Worm (Caenorhabditis elegans) whole organism, dauer: ENCODE results near the gene scb-1.
"Not testable (repeated sequence)": the region's sequence is repeated elsewhere in the genome, so short reads cannot be mapped to it uniquely, and the experiment has no call there.

Experiments
- unc-62 ChIP-seq: sonication (generic microtip); optimal IDR thresholded peaks from 2 replicates; lab custom pipeline; 2017; ENCODE audit warnings: missing biosample characterization, missing genetic modification reagents, missing genetic modification characterization

The scb-1 gene

ce11 chrV:11133516-11133915 is 14.0 kb upstream of the scb-1 start:
- no peak for TF ChIP-seq unc-62 (GFP tag; lab: Kevin White, UChicago)

ce11 chrV:11131801-11132200 is 12.3 kb upstream of the scb-1 start:
- TF ChIP-seq unc-62 (GFP tag; lab: Kevin White, UChicago): no peak

- TF ChIP-seq unc-62 (GFP tag; lab: Kevin White, UChicago): no peak
These were observed 7.7 kb upstream of the scb-1 start, which contains the start of gene jmjd-5 for ce11 chrV:11127197-11127596. TSS of gene jmjd-5 (plus strand) at chrV:11127497.

- no peak for TF ChIP-seq unc-62 (GFP tag; lab: Kevin White, UChicago)
These were observed 5.4 kb upstream of the scb-1 start, which contains the start of gene C06H2.2 for ce11 chrV:11124922-11125321. TSS of gene C06H2.2 (plus strand) at chrV:11125222.

- no peak for TF ChIP-seq unc-62 (GFP tag; lab: Kevin White, UChicago)
These were observed 4.4 kb upstream of the scb-1 start, which contains the start of the genes atp-5 and lmtr-3 for ce11 chrV:11123817-11124337. TSS of gene atp-5 (minus strand) at chrV:11123867. TSS of gene lmtr-3 (plus strand) at chrV:11124186.

ce11 chrV:11122466-11122865 is 3.0 kb upstream of the scb-1 start, which contains the start of gene mboa-2:
TSS of gene mboa-2 (minus strand) at chrV:11122493.
- TF ChIP-seq unc-62 (GFP tag; lab: Kevin White, UChicago): no peak

- no peak for TF ChIP-seq unc-62 (GFP tag; lab: Kevin White, UChicago)
These were observed 1.7 kb upstream of the scb-1 start for ce11 chrV:11121247-11121646.

ce11 chrV:11118179-11118725 is 1.3 kb downstream of the scb-1 start:
- TF ChIP-seq unc-62 (GFP tag; lab: Kevin White, UChicago): no peak

- TF ChIP-seq unc-62 (GFP tag; lab: Kevin White, UChicago): no peak
These were observed 5.9 kb downstream of the scb-1 start, which contains the start of gene math-33 for ce11 chrV:11113607-11114006. TSS of gene math-33 (plus strand) at chrV:11113907.

ce11 chrV:11113041-11113574 is 6.4 kb downstream of the scb-1 start, which contains the start of gene erfa-3:
TSS of gene erfa-3 (minus strand) at chrV:11113091.
- no peak for TF ChIP-seq unc-62 (GFP tag; lab: Kevin White, UChicago)

ce11 chrV:11109647-11110046 is 9.9 kb downstream of the scb-1 start, which contains the start of gene Y42A5A.5:
TSS of gene Y42A5A.5 (minus strand) at chrV:11109747.
- TF ChIP-seq unc-62 (GFP tag; lab: Kevin White, UChicago): not testable (repeated sequence)

ce11 chrV:11104408-11104807 is 15.1 kb downstream of the scb-1 start:
- TF ChIP-seq unc-62 (GFP tag; lab: Kevin White, UChicago): no peak

ce11 chrV:11098599-11098998 is 20.9 kb downstream of the scb-1 start, which contains the start of gene cdkl-1:
TSS of gene cdkl-1 (plus strand) at chrV:11098899.
- no peak for TF ChIP-seq unc-62 (GFP tag; lab: Kevin White, UChicago)

- TF ChIP-seq unc-62 (GFP tag; lab: Kevin White, UChicago): no peak
These were observed 23.6 kb downstream of the scb-1 start, which contains the start of gene Y42A5A.3 for ce11 chrV:11095873-11096272. TSS of gene Y42A5A.3 (minus strand) at chrV:11095973.

ce11 chrV:11094698-11095097 is 24.8 kb downstream of the scb-1 start:
- TF ChIP-seq unc-62 (GFP tag; lab: Kevin White, UChicago): no peak
